Worm (Caenorhabditis elegans) whole organism, L1 larva: ENCODE data around the gene ctsa-4.2.

Experiments
- F16B12.6 ChIP-seq: fragments of 150-350 bp; optimal IDR thresholded peaks from 2 replicates; lab custom pipeline; 2014; ENCODE audit warnings: missing biosample characterization, missing genetic modification characterization
- ama-1 ChIP-seq: fragments of 150-350 bp; optimal IDR thresholded peaks from 2 replicates; lab custom pipeline; 2014
- ceh-8 ChIP-seq: fragments of 200-800 bp; sonication (Bioruptor generic); optimal IDR thresholded peaks from 2 replicates; lab custom pipeline; 2018; ENCODE audit warnings: mild to moderate bottlenecking, missing genetic modification characterization, moderate library complexity, missing compliant biosample characterization
- ceh-82 ChIP-seq, 3 experiments: fragments of 150-350 bp in 1 of 3; sonication (generic microtip) in 2 of 3; optimal IDR thresholded peaks; 2 replicates each; lab custom pipeline; 2014 to 2017; ENCODE audit warnings: missing biosample characterization in 3 of 3, missing genetic modification characterization in 3 of 3
- ceh-90 ChIP-seq: sonication (generic microtip); optimal IDR thresholded peaks from 2 replicates; lab custom pipeline; 2016; ENCODE audit warnings: missing genetic modification characterization, missing compliant biosample characterization
- ces-1 ChIP-seq: fragments of 150-350 bp; optimal IDR thresholded peaks from 2 replicates; lab custom pipeline; 2014; ENCODE audit warnings: missing biosample characterization, missing genetic modification reagents, missing genetic modification characterization
- dpl-1 ChIP-seq, 3 experiments: fragments of 150-350 bp in 2 of 3; sonication (generic microtip) in 1 of 3; optimal IDR thresholded peaks; 2 replicates each; lab custom pipeline; 2014 to 2017; ENCODE audit warnings: missing biosample characterization in 3 of 3, missing genetic modification characterization in 3 of 3, missing genetic modification reagents in 3 of 3
- dsc-1 ChIP-seq: sonication (generic microtip); optimal IDR thresholded peaks from 2 replicates; lab custom pipeline; 2016; ENCODE audit warnings: mild to moderate bottlenecking, missing genetic modification characterization, missing compliant biosample characterization
- efl-1 ChIP-seq, 4 experiments: fragments of 150-350 bp; optimal IDR thresholded peaks in 3 of 4; peaks in 1 of 4; 1 replicate in 1 of 4; 2 replicates in 3 of 4; lab custom pipeline; 2014; ENCODE audit warnings: missing biosample characterization in 2 of 4, missing genetic modification characterization in 2 of 4, missing genetic modification reagents in 2 of 4
- egl-27 ChIP-seq, 2 experiments: fragments of 150-350 bp in 1 of 2; sonication (generic microtip); optimal IDR thresholded peaks; 3 replicates each; lab custom pipeline; 2017 to 2018; ENCODE audit warnings: missing biosample characterization in 2 of 2, missing genetic modification characterization in 2 of 2, missing genetic modification reagents in 2 of 2
- fos-1 ChIP-seq: fragments of 150-350 bp; optimal IDR thresholded peaks from 2 replicates; lab custom pipeline; 2014; ENCODE audit warnings: missing biosample characterization, missing genetic modification characterization
- hpl-2 ChIP-seq: fragments of 150-350 bp; optimal IDR thresholded peaks from 2 replicates; lab custom pipeline; 2014; ENCODE audit warnings: missing biosample characterization, missing genetic modification reagents, missing genetic modification characterization
- irx-1 ChIP-seq: sonication (generic microtip); optimal IDR thresholded peaks from 2 replicates; lab custom pipeline; 2016; ENCODE audit warnings: missing genetic modification characterization, missing compliant biosample characterization
- isw-1 ChIP-seq: fragments of 200-800 bp; sonication (Bioruptor generic); IDR thresholded peaks from 2 replicates; pipeline ENCODE4 v1.3.6; 2022; ENCODE audit warnings: missing genetic modification characterization, missing compliant biosample characterization
- lin-13 ChIP-seq: fragments of 150-350 bp; optimal IDR thresholded peaks from 2 replicates; lab custom pipeline; 2014; ENCODE audit warnings: missing biosample characterization, missing genetic modification reagents, missing genetic modification characterization
- lin-15B ChIP-seq: fragments of 150-350 bp; sonication (generic microtip); optimal IDR thresholded peaks from 3 replicates; lab custom pipeline; 2014; ENCODE audit warnings: missing biosample characterization, missing genetic modification characterization
- lin-35 ChIP-seq, 2 experiments: fragments of 150-350 bp; optimal IDR thresholded peaks; 2 replicates each; lab custom pipeline; 2014; ENCODE audit warnings: missing biosample characterization in 2 of 2, missing genetic modification characterization in 2 of 2, missing genetic modification reagents in 2 of 2
- lir-3 ChIP-seq: sonication (generic microtip); optimal IDR thresholded peaks from 2 replicates; lab custom pipeline; 2016; ENCODE audit warnings: mild to moderate bottlenecking, missing genetic modification characterization, moderate library complexity, missing compliant biosample characterization; ENCODE audit not compliant: poor library complexity
- lsy-2 ChIP-seq, 2 experiments: fragments of 150-350 bp; optimal IDR thresholded peaks; 2 replicates each; lab custom pipeline; 2014; ENCODE audit warnings: missing biosample characterization in 2 of 2, missing genetic modification characterization in 2 of 2
- mab-9 ChIP-seq: fragments of 200-800 bp; sonication (Bioruptor generic); IDR thresholded peaks from 2 replicates; pipeline ENCODE4 v1.3.6; 2022; ENCODE audit warnings: missing genetic modification reagents, missing genetic modification characterization, missing compliant biosample characterization
- mep-1 ChIP-seq: fragments of 150-350 bp; optimal IDR thresholded peaks from 2 replicates; lab custom pipeline; 2014; ENCODE audit warnings: missing biosample characterization, missing genetic modification characterization
- nhr-11 ChIP-seq: fragments of 150-350 bp; optimal IDR thresholded peaks from 2 replicates; lab custom pipeline; 2014; ENCODE audit warnings: missing biosample characterization, missing genetic modification characterization
- nhr-12 ChIP-seq: sonication (generic microtip); optimal IDR thresholded peaks from 2 replicates; lab custom pipeline; 2017; ENCODE audit warnings: missing biosample characterization, missing genetic modification characterization
- nhr-20 ChIP-seq: sonication (generic microtip); optimal IDR thresholded peaks from 2 replicates; lab custom pipeline; 2016; ENCODE audit warnings: mild to moderate bottlenecking, missing genetic modification characterization, missing compliant biosample characterization
- nhr-237 ChIP-seq: fragments of 150-350 bp; optimal IDR thresholded peaks from 2 replicates; lab custom pipeline; 2014; ENCODE audit warnings: missing biosample characterization, missing genetic modification characterization
- nhr-47 ChIP-seq: sonication (generic microtip); optimal IDR thresholded peaks from 2 replicates; lab custom pipeline; 2016; ENCODE audit warnings: mild to moderate bottlenecking, missing genetic modification characterization, moderate library complexity, missing compliant biosample characterization
- nhr-84 ChIP-seq: sonication (generic microtip); optimal IDR thresholded peaks from 2 replicates; lab custom pipeline; 2017; ENCODE audit warnings: missing biosample characterization, missing genetic modification characterization
- nhr-85 ChIP-seq: sonication (generic microtip); peaks from one replicate; lab custom pipeline; 2016; ENCODE audit warnings: missing genetic modification characterization, inconsistent platforms, missing compliant biosample characterization
- nhr-90 ChIP-seq: sonication (generic microtip); optimal IDR thresholded peaks from 2 replicates; lab custom pipeline; 2016; ENCODE audit warnings: mild to moderate bottlenecking, missing genetic modification characterization, missing compliant biosample characterization; ENCODE audit not compliant: poor library complexity
- sox-4 ChIP-seq: sonication (generic microtip); optimal IDR thresholded peaks from 2 replicates; lab custom pipeline; 2016; ENCODE audit warnings: missing genetic modification characterization, missing compliant biosample characterization
- sptf-1 ChIP-seq: fragments of 150-350 bp; optimal IDR thresholded peaks from 2 replicates; lab custom pipeline; 2014; ENCODE audit warnings: missing biosample characterization, missing genetic modification characterization
- sup-37 ChIP-seq: fragments of 200-800 bp; sonication (Bioruptor generic); optimal IDR thresholded peaks from 2 replicates; lab custom pipeline; 2018; ENCODE audit warnings: mild to moderate bottlenecking, missing genetic modification characterization, missing compliant biosample characterization
- unc-86 ChIP-seq: sonication (generic microtip); optimal IDR thresholded peaks from 2 replicates; lab custom pipeline; 2016; ENCODE audit warnings: missing genetic modification characterization, missing compliant biosample characterization
- zag-1 ChIP-seq: fragments of 150-350 bp; optimal IDR thresholded peaks from 2 replicates; lab custom pipeline; 2014; ENCODE audit warnings: missing biosample characterization, missing genetic modification characterization
- zip-4 ChIP-seq: fragments of 200-800 bp; sonication (Bioruptor generic); optimal IDR thresholded peaks from 2 replicates; lab custom pipeline; 2018; ENCODE audit warnings: mild to moderate bottlenecking, missing genetic modification characterization, moderate library complexity, missing compliant biosample characterization

Gene ctsa-4.2

ce11 chrIII:6579398-6579797 lies 32.9 kb upstream of the ctsa-4.2 start, which contains the start of gene F27B3.8:
F27B3.8 (plus strand) TSS chrIII:6579698.
- TF ChIP-seq nhr-20 (no peak), mep-1 (tag; lab: Kevin White, UChicago) (no peak), hpl-2 (GFP tag; lab: Kevin White, UChicago) (no peak), zip-4 (GFP tag; lab: Kevin White, UChicago) (no peak), fos-1 (tag; lab: Kevin White, UChicago) (no peak), lir-3 (tag; lab: Kevin White, UChicago) (no peak), ama-1 (no peak), nhr-12 (tag; lab: Kevin White, UChicago) (no peak), ceh-90 (tag; lab: Kevin White, UChicago) (no peak), sup-37 (no peak), zag-1 (tag; lab: Kevin White, UChicago) (no peak)

- no peak for TF ChIP-seq irx-1 (tag; lab: Kevin White, UChicago)
- TF ChIP-seq F16B12.6 (tag; lab: Kevin White, UChicago) = no peak
- TF ChIP-seq lin-35 (GFP tag; optimal IDR thresholded peaks at IDR 0.05; lab: Kevin White, UChicago) = no peak
- no peak for TF ChIP-seq dsc-1 (tag; lab: Kevin White, UChicago)
- TF ChIP-seq egl-27 (tag; optimal IDR thresholded peaks at IDR 0.05; lab: Kevin White, UChicago) = no peak
- no peak for TF ChIP-seq isw-1
- no peak for TF ChIP-seq nhr-85 (tag; lab: Kevin White, UChicago)
- no peak for TF ChIP-seq nhr-12 (tag; lab: Kevin White, UChicago)
- TF ChIP-seq, all 84 proteins: peak for 0
Measured at ce11 chrIII:6581585-6581984, 30.7 kb upstream of the ctsa-4.2 start, which contains the start of gene acr-21. acr-21 (plus strand) TSS chrIII:6581885.

ce11 chrIII:6587564-6587963 lies 24.8 kb upstream of the ctsa-4.2 start, which contains the start of gene ddo-3:
ddo-3 (plus strand) TSS chrIII:6587864.
- no peak for TF ChIP-seq ama-1
- no peak for TF ChIP-seq sptf-1
- no peak for TF ChIP-seq sox-4 (tag; lab: Kevin White, UChicago)
- TF ChIP-seq ces-1 (GFP tag; lab: Kevin White, UChicago) = no peak
- no peak for TF ChIP-seq nhr-90 (tag; lab: Kevin White, UChicago)
- no peak for TF ChIP-seq ceh-8 (GFP tag; lab: Kevin White, UChicago)
- no peak for TF ChIP-seq efl-1 (optimal IDR thresholded peaks at IDR 0.05; lab: Kevin White, UChicago)
- no peak for TF ChIP-seq efl-1 (GFP tag; optimal IDR thresholded peaks at IDR 0.05 in 1 of 2; lab: Kevin White, UChicago)

- TF ChIP-seq ceh-82 (tag; optimal IDR thresholded peaks at IDR 0.05; lab: Kevin White, UChicago) (no peak), nhr-47 (tag; lab: Kevin White, UChicago) (no peak), lir-3 (tag; lab: Kevin White, UChicago) (no peak), nhr-237 (tag; lab: Kevin White, UChicago) (no peak), nhr-11 (tag; lab: Kevin White, UChicago) (no peak), sox-4 (tag; lab: Kevin White, UChicago) (no peak), nhr-90 (tag; lab: Kevin White, UChicago) (no peak), lsy-2 (tag; optimal IDR thresholded peaks at IDR 0.05; lab: Kevin White, UChicago) (no peak), zip-4 (GFP tag; lab: Kevin White, UChicago) (no peak), lin-13 (GFP tag; lab: Kevin White, UChicago) (no peak), unc-86 (tag; lab: Kevin White, UChicago) (no peak), mab-9 (GFP tag; lab: Robert Waterston, UW) (no peak), nhr-84 (tag; lab: Kevin White, UChicago) (no peak), lin-15B (tag; lab: Kevin White, UChicago) (no peak), dpl-1 (GFP tag; optimal IDR thresholded peaks at IDR 0.05; lab: Kevin White, UChicago) (no peak)
- TF ChIP-seq, all 84 proteins: peak for 0
Measured at ce11 chrIII:6589499-6589898, 22.8 kb upstream of the ctsa-4.2 start.
